Worm (Caenorhabditis elegans): ENCODE measurements around the gene Y38E10A.34.

The Y38E10A.34 gene

ce11 chrII:12679635-12680034 is 48.6 kb downstream of the Y38E10A.34 start, which contains the start of the genes Y38E10A.33 and cox-10 (continued):
- TF ChIP-seq nhr-47 (tag; optimal IDR thresholded peaks at IDR 0.05) (peak; percentile 86), grh-1 (GFP tag; IDR thresholded peaks at IDR 0.05) (peak; percentile 81), C16A3.4 (tag; optimal IDR thresholded peaks at IDR 0.05) (peak; percentile 65), snu-23 (GFP tag; optimal IDR thresholded peaks at IDR 0.05) (peak; percentile 83), zip-4 (GFP tag; optimal IDR thresholded peaks at IDR 0.05) (peak; percentile 40), snpc-4 (tag; optimal IDR thresholded peaks at IDR 0.05) (peak; percentile 55), sox-4 (tag; optimal IDR thresholded peaks at IDR 0.05) (peak; percentile 60), ceh-88 (GFP tag; IDR thresholded peaks at IDR 0.05) (peak; percentile 32; the same call in 1 of the 2 replicates)

Data from whole organism, L1 larva.